Worm (Caenorhabditis elegans): ENCODE measurements around the gene C50B8.5.

The C50B8.5 gene

DNA sequence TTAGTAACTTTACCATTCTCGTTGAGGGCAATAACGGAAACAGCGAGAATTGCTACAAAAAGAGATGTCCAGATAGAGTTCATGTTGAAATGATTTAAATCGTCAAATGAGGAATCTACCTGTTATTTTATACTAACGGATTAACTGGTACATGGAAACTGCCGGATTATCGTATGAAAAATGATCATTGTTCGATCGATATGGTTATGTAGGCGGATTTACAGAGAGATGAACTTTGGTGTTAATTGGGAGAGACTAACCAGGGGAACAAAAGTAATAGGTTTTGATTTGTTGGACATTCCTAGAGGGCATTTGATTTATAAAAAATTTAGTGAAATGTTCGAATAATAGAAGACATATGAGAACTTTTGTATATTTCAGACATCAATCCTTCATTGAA is 31.0 kb downstream of the C50B8.5 start, which contains the start of gene spig-9:
spig-9 (minus strand) TSS at position 101 of the 400 bp plus-strand sequence.
- TF ChIP-seq ama-1 (optimal IDR thresholded peaks at IDR 0.05) (no peak), pqm-1 (tag; optimal IDR thresholded peaks at IDR 0.05) (no peak), snpc-4 (tag; optimal IDR thresholded peaks at IDR 0.05) (no peak), elt-3 (tag; optimal IDR thresholded peaks at IDR 0.05) (no peak), egl-5 (tag; optimal IDR thresholded peaks at IDR 0.05) (no peak)

DNA sequence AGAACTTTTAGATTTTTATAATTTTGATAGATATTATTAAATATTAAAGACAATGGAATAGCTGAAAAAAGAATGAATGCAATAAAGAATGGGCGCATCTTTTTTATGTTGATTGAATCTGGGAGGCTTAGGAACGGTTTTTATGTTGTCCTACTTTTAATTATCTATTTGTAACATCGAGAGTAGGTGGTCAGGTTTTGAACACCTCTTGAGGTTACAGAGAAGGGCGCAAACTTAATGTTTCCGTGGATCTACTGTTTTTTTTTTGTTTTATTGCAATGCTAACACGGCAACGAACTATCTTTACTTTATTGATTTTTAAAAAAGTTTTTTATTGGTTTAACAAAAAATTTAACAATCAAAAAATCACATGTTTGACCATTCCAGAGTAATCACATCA is 33.1 kb downstream of the C50B8.5 start, which contains the start of gene F53F4.7:
F53F4.7 (minus strand) TSS at position 101 of the 400 bp plus-strand sequence.
- TF ChIP-seq nhr-43 (tag; optimal IDR thresholded peaks at IDR 0.05; ENCODE audit: poor library complexity, severe bottlenecking), result no peak
- TF ChIP-seq ceh-82 (tag; optimal IDR thresholded peaks at IDR 0.05), result no peak

DNA sequence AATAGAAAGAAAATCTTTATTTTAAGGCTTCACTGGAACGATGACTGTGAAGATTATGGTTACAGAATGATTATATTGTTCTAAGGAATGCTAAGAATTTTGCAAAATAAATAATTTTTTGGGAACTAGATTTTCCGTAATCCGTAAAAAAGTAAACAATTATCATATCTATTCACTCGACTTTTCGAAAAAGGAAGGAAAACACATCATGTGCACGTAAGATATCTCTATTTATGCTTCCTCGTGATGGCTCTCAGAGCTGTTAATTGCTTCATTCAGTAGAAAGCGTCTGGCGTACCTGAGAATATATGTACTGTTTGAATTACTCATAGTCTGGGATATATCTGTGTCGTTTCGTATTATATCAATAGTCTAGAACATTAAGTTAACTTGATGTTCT is 39.0 kb downstream of the C50B8.5 start, which contains the start of gene srd-11:
srd-11 (minus strand) TSS at position 101 of the 400 bp plus-strand sequence.
- TF ChIP-seq hmg-11 (tag; optimal IDR thresholded peaks at IDR 0.05) (no peak), pha-4 (tag; optimal IDR thresholded peaks at IDR 0.05) (no peak), lsy-12 (tag; optimal IDR thresholded peaks at IDR 0.05) (no peak), nhr-11 (tag; optimal IDR thresholded peaks at IDR 0.05) (no peak), nhr-76 (tag; optimal IDR thresholded peaks at IDR 0.05) (no peak), ama-1 (optimal IDR thresholded peaks at IDR 0.05) (no peak), egl-5 (tag; optimal IDR thresholded peaks at IDR 0.05) (no peak), ztf-11 (tag; optimal IDR thresholded peaks at IDR 0.05) (no peak), egl-27 (tag; optimal IDR thresholded peaks at IDR 0.05) (no peak), nhr-43 (tag; optimal IDR thresholded peaks at IDR 0.05; ENCODE audit: poor library complexity, severe bottlenecking) (no peak), nhr-23 (tag; optimal IDR thresholded peaks at IDR 0.05) (no peak)

DNA sequence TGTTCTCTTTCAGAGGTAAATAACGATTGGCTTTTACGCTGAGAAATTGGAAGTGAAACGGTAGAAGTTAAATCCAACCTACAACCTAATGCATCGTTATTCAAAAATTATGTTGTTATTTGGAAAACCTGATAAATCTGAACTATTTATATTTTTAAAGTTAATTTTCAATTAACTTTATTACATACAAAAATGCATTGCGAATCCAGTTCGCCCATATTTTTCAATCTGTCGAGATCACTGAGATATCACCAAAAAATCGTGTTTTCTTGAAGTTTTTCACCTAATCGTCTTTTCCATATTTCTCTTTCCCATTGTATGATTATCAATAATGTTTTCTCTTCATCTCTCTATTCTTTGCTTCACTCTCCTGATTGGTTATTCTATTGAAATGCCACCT is 39.9 kb downstream of the C50B8.5 start, which contains the start of gene F53F4.15:
F53F4.15 (plus strand) TSS at position 301 of the 400 bp plus-strand sequence.
- TF ChIP-seq ceh-16 (tag; optimal IDR thresholded peaks at IDR 0.05), result no peak
- TF ChIP-seq pha-4 (tag; optimal IDR thresholded peaks at IDR 0.05), result no peak
- TF ChIP-seq unc-39 (tag; optimal IDR thresholded peaks at IDR 0.05), result no peak
- TF ChIP-seq fkh-10 (GFP tag; optimal IDR thresholded peaks at IDR 0.05), result no peak
- no peak for TF ChIP-seq tbx-2 (tag; optimal IDR thresholded peaks at IDR 0.05)
- no peak for TF ChIP-seq lsy-12 (tag; optimal IDR thresholded peaks at IDR 0.05)
- TF ChIP-seq ztf-4 (tag; optimal IDR thresholded peaks at IDR 0.05), result no peak
- no peak for TF ChIP-seq egl-5 (tag; optimal IDR thresholded peaks at IDR 0.05)
- TF ChIP-seq snpc-4 (tag; optimal IDR thresholded peaks at IDR 0.05), result no peak
- no peak for TF ChIP-seq nhr-25 (tag; optimal IDR thresholded peaks at IDR 0.05)
- TF ChIP-seq nhr-77 (tag; optimal IDR thresholded peaks at IDR 0.05), result no peak
- no peak for TF ChIP-seq mml-1 (tag; optimal IDR thresholded peaks at IDR 0.05)
- TF ChIP-seq nhr-12 (tag; optimal IDR thresholded peaks at IDR 0.05), result no peak
- TF ChIP-seq lin-39 (tag; optimal IDR thresholded peaks at IDR 0.05), result no peak
- TF ChIP-seq nhr-11 (tag; optimal IDR thresholded peaks at IDR 0.05), result no peak
- TF ChIP-seq egl-27 (tag; optimal IDR thresholded peaks at IDR 0.05), result no peak
- TF ChIP-seq mdl-1 (tag; optimal IDR thresholded peaks at IDR 0.05), result no peak
- no peak for TF ChIP-seq ZK546.5 (tag; optimal IDR thresholded peaks at IDR 0.05)

DNA sequence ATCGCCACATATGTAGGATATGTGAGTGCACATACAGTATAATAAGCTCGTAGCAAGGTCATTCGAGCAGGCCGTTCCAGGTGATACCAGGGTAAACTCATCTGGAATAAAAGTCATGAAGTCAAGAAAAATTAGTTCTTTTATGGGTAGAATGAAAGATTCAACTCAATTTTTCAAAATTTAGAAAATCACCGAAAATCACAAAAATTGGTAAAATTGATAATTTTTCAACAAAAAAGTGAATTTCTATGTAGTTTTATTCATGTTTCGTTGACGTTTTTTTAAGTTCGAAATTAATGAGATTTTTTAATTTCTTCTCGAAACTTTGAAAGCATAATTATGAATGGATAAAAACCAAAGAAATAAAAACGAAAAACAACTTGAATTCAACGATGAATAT is 41.0 kb downstream of the C50B8.5 start, which contains the start of gene F53F4.16:
F53F4.16 (minus strand) TSS at position 101 of the 400 bp plus-strand sequence.
- TF ChIP-seq nhr-12 (tag; optimal IDR thresholded peaks at IDR 0.05) (no peak), fkh-2 (tag; optimal IDR thresholded peaks at IDR 0.05) (no peak), lsy-12 (tag; optimal IDR thresholded peaks at IDR 0.05) (no peak), pha-4 (tag; optimal IDR thresholded peaks at IDR 0.05) (no peak), nhr-237 (tag; optimal IDR thresholded peaks at IDR 0.05) (no peak), aly-2 (tag; optimal IDR thresholded peaks at IDR 0.05) (no peak), nhr-67 (tag; optimal IDR thresholded peaks at IDR 0.05) (no peak), snpc-4 (tag; optimal IDR thresholded peaks at IDR 0.05) (no peak), egl-5 (tag; optimal IDR thresholded peaks at IDR 0.05) (no peak)

DNA sequence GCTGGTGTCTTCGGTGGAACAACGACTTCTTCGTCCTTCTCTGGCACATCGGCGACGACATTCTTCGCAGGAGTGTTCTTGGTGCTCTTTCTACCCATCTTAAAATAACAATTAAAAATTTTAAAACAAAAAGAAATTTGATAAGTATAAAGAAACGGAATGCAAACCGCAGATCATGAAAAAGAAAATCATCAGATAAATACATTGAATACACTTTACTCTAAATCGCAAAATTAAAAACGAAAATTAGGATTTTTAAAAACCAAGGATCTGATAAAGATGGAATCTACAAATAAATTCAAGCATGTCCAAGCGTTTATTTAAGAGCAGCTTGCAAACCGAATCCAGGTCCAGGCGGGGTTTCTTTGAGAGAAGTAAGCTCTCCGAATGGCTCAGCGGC is 43.7 kb downstream of the C50B8.5 start, which contains the start of gene F53F4.11:
F53F4.11 (minus strand) TSS at position 101 of the 400 bp plus-strand sequence.
- no peak for TF ChIP-seq unc-62 (GFP tag; optimal IDR thresholded peaks at IDR 0.05)
- no peak for TF ChIP-seq daf-12 (tag; optimal IDR thresholded peaks at IDR 0.05)
- no peak for TF ChIP-seq elt-1 (tag; optimal IDR thresholded peaks at IDR 0.05)
- no peak for TF ChIP-seq nfya-1 (tag; optimal IDR thresholded peaks at IDR 0.05; ENCODE audit: insufficient read depth)
- TF ChIP-seq sea-2 (GFP tag; optimal IDR thresholded peaks at IDR 0.05), result no peak
- TF ChIP-seq ztf-4 (tag; optimal IDR thresholded peaks at IDR 0.05), result no peak
- TF ChIP-seq snpc-4 (tag; optimal IDR thresholded peaks at IDR 0.05), result no peak
- no peak for TF ChIP-seq pqm-1 (tag; optimal IDR thresholded peaks at IDR 0.05)
- no peak for TF ChIP-seq skn-1 (tag; optimal IDR thresholded peaks at IDR 0.05)
- no peak for TF ChIP-seq nhr-77 (tag; optimal IDR thresholded peaks at IDR 0.05)
- no peak for TF ChIP-seq nhr-76 (tag; optimal IDR thresholded peaks at IDR 0.05)
- no peak for TF ChIP-seq ztf-11 (tag; optimal IDR thresholded peaks at IDR 0.05)
- TF ChIP-seq elt-3 (tag; optimal IDR thresholded peaks at IDR 0.05), result no peak
- no peak for TF ChIP-seq ama-1 (optimal IDR thresholded peaks at IDR 0.05)
- no peak for TF ChIP-seq aly-2 (tag; optimal IDR thresholded peaks at IDR 0.05)
- TF ChIP-seq fos-1 (tag; optimal IDR thresholded peaks at IDR 0.05), result no peak
- TF ChIP-seq hmg-11 (tag; optimal IDR thresholded peaks at IDR 0.05), result no peak

Data from whole organism, L3 larva.